Fruit fly (Drosophila melanogaster): ENCODE measurements around the gene mew.

mew gene

DNA sequence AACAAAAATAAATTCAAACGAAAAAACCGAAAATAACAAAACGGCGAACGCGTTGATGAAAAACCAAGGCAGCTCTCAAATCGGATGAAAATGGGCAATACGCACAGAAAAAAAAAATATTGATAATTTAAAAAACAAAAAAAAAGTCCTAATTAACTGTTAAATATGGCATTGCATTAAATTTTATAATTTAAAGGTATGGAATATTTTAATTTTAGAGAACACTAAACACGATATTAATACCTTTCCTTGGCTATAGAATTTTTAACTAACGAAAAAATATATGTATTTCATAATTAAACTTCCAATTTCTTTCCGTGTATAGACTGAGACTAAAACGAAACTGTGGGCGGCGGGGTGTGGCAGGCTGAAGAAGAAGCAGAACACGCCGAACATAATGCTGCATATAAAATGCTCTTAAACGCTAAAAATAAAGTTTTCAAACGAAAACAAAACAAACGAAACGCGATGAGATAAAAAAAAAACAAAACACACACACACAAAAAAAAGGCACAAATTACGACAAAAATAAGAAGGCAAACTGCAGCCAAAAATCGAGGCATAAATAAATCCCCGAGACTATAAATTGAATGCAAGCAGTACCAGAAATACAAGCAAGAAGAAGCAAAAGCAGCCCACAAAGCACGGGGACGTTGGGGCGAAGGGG is 16.3 kb upstream of the mew start (continued):
- TF ChIP-seq HLH4C (GFP tag; IDR thresholded peaks at IDR 0.05; ENCODE audit: partially characterized antibody) (no peak), B-H2 (GFP tag; optimal IDR thresholded peaks at IDR 0.05) (no peak), D19A (tag; optimal IDR thresholded peaks at IDR 0.05) (peak; percentile 76), inv (GFP tag; IDR thresholded peaks at IDR 0.05; ENCODE audit: partially characterized antibody) (no peak), Lpt (GFP tag; optimal IDR thresholded peaks at IDR 0.05) (no peak), Mad (GFP tag; optimal IDR thresholded peaks at IDR 0.05) (no peak), vfl (GFP tag; optimal IDR thresholded peaks at IDR 0.05) (no peak), CG16813 (GFP tag; IDR thresholded peaks at IDR 0.05; ENCODE audit: partially characterized antibody) (no peak), CG5245 (GFP tag; optimal IDR thresholded peaks at IDR 0.05) (no peak), CG3726 (GFP tag; IDR thresholded peaks at IDR 0.05) (0 out of 3 replicates have a peak, but pooled peaks have one; percentile 39), scrt (GFP tag; optimal IDR thresholded peaks at IDR 0.05) (peak; percentile 7), amos (GFP tag; IDR thresholded peaks at IDR 0.05; ENCODE audit: partially characterized antibody) (no peak), CG5953 (GFP tag; IDR thresholded peaks at IDR 0.05) (0 out of 2 replicates have a peak, but pooled peaks have one; percentile 33), CG14014 (GFP tag; IDR thresholded peaks at IDR 0.05) (peak; percentile 15; the same call in 1 of the 2 replicates), BEAF-32 (GFP tag; optimal IDR thresholded peaks at IDR 0.05) (no peak), ab (GFP tag; optimal IDR thresholded peaks at IDR 0.05) (no peak), chn (GFP tag; optimal IDR thresholded peaks at IDR 0.05) (no peak), CG2712 (tag; optimal IDR thresholded peaks at IDR 0.05) (peak; percentile 84), CG6854 (GFP tag; optimal IDR thresholded peaks at IDR 0.05) (peak; percentile 1), insv (GFP tag; optimal IDR thresholded peaks at IDR 0.05) (no peak), CG13624 (GFP tag; optimal IDR thresholded peaks at IDR 0.05) (peak; percentile 0), Camta (GFP tag; optimal IDR thresholded peaks at IDR 0.05) (peak; percentile 20), dm (GFP tag; optimal IDR thresholded peaks at IDR 0.05) (no peak), Blimp-1 (GFP tag; optimal IDR thresholded peaks at IDR 0.05) (peak; percentile 71), CG17328 (GFP tag; IDR thresholded peaks at IDR 0.05) (peak; percentile 50; the same call in 1 of the 2 replicates), klu (GFP tag; IDR thresholded peaks at IDR 0.05) (no peak), CG2120 (GFP tag; optimal IDR thresholded peaks at IDR 0.05) (peak; percentile 23), CG18619 (GFP tag; optimal IDR thresholded peaks at IDR 0.05) (peak; percentile 35), Side (GFP tag; optimal IDR thresholded peaks at IDR 0.05) (no peak), Atf3 (GFP tag; optimal IDR thresholded peaks at IDR 0.05) (no peak), stwl (tag; optimal IDR thresholded peaks at IDR 0.05) (no peak), tgo (GFP tag; IDR thresholded peaks at IDR 0.05) (peak; percentile 65), CG7745 (tag; optimal IDR thresholded peaks at IDR 0.05) (no peak), C15 (GFP tag; IDR thresholded peaks at IDR 0.05) (no peak), Stat92E (GFP tag; optimal IDR thresholded peaks at IDR 0.05) (no peak), CG12744 (GFP tag; optimal IDR thresholded peaks at IDR 0.05) (no peak), Dll (GFP tag; IDR thresholded peaks at IDR 0.05; ENCODE audit: partially characterized antibody) (no peak), CG4617 (GFP tag; optimal IDR thresholded peaks at IDR 0.05; ENCODE audit: borderline replicate concordance) (no peak), CG12104 (GFP tag; optimal IDR thresholded peaks at IDR 0.05) (no peak), rib (GFP tag; IDR thresholded peaks at IDR 0.05) (no peak), br (optimal IDR thresholded peaks at IDR 0.05) (no peak), Hey (tag; optimal IDR thresholded peaks at IDR 0.05) (no peak), CG8765 (GFP tag; IDR thresholded peaks at IDR 0.05) (no peak), ERR (GFP tag; optimal IDR thresholded peaks at IDR 0.05) (no peak), z (GFP tag; IDR thresholded peaks at IDR 0.05) (no peak), CG17568 (GFP tag; optimal IDR thresholded peaks at IDR 0.05) (no peak), tap (tag; optimal IDR thresholded peaks at IDR 0.05) (peak; percentile 54), Lhr (GFP tag; optimal IDR thresholded peaks at IDR 0.05) (no peak), gfzf (GFP tag; optimal IDR thresholded peaks at IDR 0.05) (no peak), CG9437 (GFP tag; optimal IDR thresholded peaks at IDR 0.05) (peak; percentile 54)
